Worm (Caenorhabditis elegans) whole organism, L1 larva: Measurements from ENCODE around the gene F10D2.16.

Experiments
- C16A3.4 ChIP-seq: fragments of 150-350 bp; optimal IDR thresholded peaks from 2 replicates; lab custom pipeline; 2014; ENCODE audit warnings: missing biosample characterization, missing genetic modification characterization
- Y116A8C.19 ChIP-seq: sonication (generic microtip); optimal IDR thresholded peaks from 2 replicates; lab custom pipeline; 2016; ENCODE audit warnings: missing compliant biosample characterization, missing genetic modification characterization, borderline replicate concordance
- aha-1 ChIP-seq: fragments of 150-350 bp; optimal IDR thresholded peaks from 2 replicates; lab custom pipeline; 2014; ENCODE audit warnings: missing biosample characterization, missing genetic modification characterization
- alr-1 ChIP-seq: fragments of 200-800 bp; sonication (Bioruptor generic); optimal IDR thresholded peaks from 2 replicates; lab custom pipeline; 2018; ENCODE audit warnings: borderline replicate concordance, mild to moderate bottlenecking, missing genetic modification characterization, missing compliant biosample characterization
- aly-2 ChIP-seq: fragments of 150-350 bp; optimal IDR thresholded peaks from 2 replicates; lab custom pipeline; 2014; ENCODE audit warnings: missing biosample characterization, missing genetic modification characterization
- ama-1 ChIP-seq: fragments of 150-350 bp; optimal IDR thresholded peaks from 2 replicates; lab custom pipeline; 2014
- blmp-1 ChIP-seq: fragments of 150-350 bp; optimal IDR thresholded peaks from 2 replicates; lab custom pipeline; 2014; ENCODE audit warnings: missing biosample characterization, missing genetic modification characterization
- ceh-88 ChIP-seq: fragments of 200-800 bp; sonication (Bioruptor generic); IDR thresholded peaks from 2 replicates; pipeline ENCODE4 v1.3.6; 2022; ENCODE audit warnings: missing genetic modification characterization, missing compliant biosample characterization
- ces-1 ChIP-seq: fragments of 150-350 bp; optimal IDR thresholded peaks from 2 replicates; lab custom pipeline; 2014; ENCODE audit warnings: missing biosample characterization, missing genetic modification reagents, missing genetic modification characterization
- dsc-1 ChIP-seq: sonication (generic microtip); optimal IDR thresholded peaks from 2 replicates; lab custom pipeline; 2016; ENCODE audit warnings: mild to moderate bottlenecking, missing genetic modification characterization, missing compliant biosample characterization
- efl-1 ChIP-seq, 4 experiments: fragments of 150-350 bp; optimal IDR thresholded peaks in 3 of 4; peaks in 1 of 4; 1 replicate in 1 of 4; 2 replicates in 3 of 4; lab custom pipeline; 2014; ENCODE audit warnings: missing biosample characterization in 2 of 4, missing genetic modification characterization in 2 of 4, missing genetic modification reagents in 2 of 4
- elt-2 ChIP-seq: sonication (generic microtip); optimal IDR thresholded peaks from 2 replicates; lab custom pipeline; 2016; ENCODE audit warnings: missing genetic modification characterization, mild to moderate bottlenecking, inconsistent platforms, missing compliant biosample characterization, missing genetic modification reagents
- fkh-10 ChIP-seq: sonication (generic microtip); optimal IDR thresholded peaks from 2 replicates; lab custom pipeline; 2017; ENCODE audit warnings: missing biosample characterization, missing genetic modification reagents, missing genetic modification characterization
- hlh-4 ChIP-seq: sonication (generic microtip); optimal IDR thresholded peaks from 2 replicates; lab custom pipeline; 2016; ENCODE audit warnings: mild to moderate bottlenecking, missing genetic modification characterization, missing compliant biosample characterization
- jun-1 ChIP-seq: fragments of 150-350 bp; optimal IDR thresholded peaks from 2 replicates; lab custom pipeline; 2014; ENCODE audit warnings: missing biosample characterization, missing genetic modification reagents, missing genetic modification characterization
- lin-14 ChIP-seq: fragments of 200-800 bp; sonication (Bioruptor generic); optimal IDR thresholded peaks from 2 replicates; lab custom pipeline; 2018; ENCODE audit warnings: mild to moderate bottlenecking, missing genetic modification characterization, moderate library complexity, missing compliant biosample characterization
- lin-15B ChIP-seq: fragments of 150-350 bp; sonication (generic microtip); optimal IDR thresholded peaks from 3 replicates; lab custom pipeline; 2014; ENCODE audit warnings: missing biosample characterization, missing genetic modification characterization
- lin-35 ChIP-seq, 2 experiments: fragments of 150-350 bp; optimal IDR thresholded peaks; 2 replicates each; lab custom pipeline; 2014; ENCODE audit warnings: missing biosample characterization in 2 of 2, missing genetic modification characterization in 2 of 2, missing genetic modification reagents in 2 of 2
- lir-3 ChIP-seq: sonication (generic microtip); optimal IDR thresholded peaks from 2 replicates; lab custom pipeline; 2016; ENCODE audit warnings: mild to moderate bottlenecking, missing genetic modification characterization, moderate library complexity, missing compliant biosample characterization; ENCODE audit not compliant: poor library complexity
- lsy-2 ChIP-seq, 2 experiments: fragments of 150-350 bp; optimal IDR thresholded peaks; 2 replicates each; lab custom pipeline; 2014; ENCODE audit warnings: missing biosample characterization in 2 of 2, missing genetic modification characterization in 2 of 2
- mab-9 ChIP-seq: fragments of 200-800 bp; sonication (Bioruptor generic); IDR thresholded peaks from 2 replicates; pipeline ENCODE4 v1.3.6; 2022; ENCODE audit warnings: missing genetic modification reagents, missing genetic modification characterization, missing compliant biosample characterization
- mef-2 ChIP-seq: fragments of 150-350 bp; optimal IDR thresholded peaks from 2 replicates; lab custom pipeline; 2014; ENCODE audit warnings: missing biosample characterization, missing genetic modification characterization
- mep-1 ChIP-seq: fragments of 150-350 bp; optimal IDR thresholded peaks from 2 replicates; lab custom pipeline; 2014; ENCODE audit warnings: missing biosample characterization, missing genetic modification characterization
- nhr-11 ChIP-seq: fragments of 150-350 bp; optimal IDR thresholded peaks from 2 replicates; lab custom pipeline; 2014; ENCODE audit warnings: missing biosample characterization, missing genetic modification characterization
- nhr-12 ChIP-seq: sonication (generic microtip); optimal IDR thresholded peaks from 2 replicates; lab custom pipeline; 2017; ENCODE audit warnings: missing biosample characterization, missing genetic modification characterization
- nhr-47 ChIP-seq: sonication (generic microtip); optimal IDR thresholded peaks from 2 replicates; lab custom pipeline; 2016; ENCODE audit warnings: mild to moderate bottlenecking, missing genetic modification characterization, moderate library complexity, missing compliant biosample characterization
- nhr-76 ChIP-seq: sonication (generic microtip); optimal IDR thresholded peaks from 2 replicates; lab custom pipeline; 2017; ENCODE audit warnings: missing biosample characterization, missing genetic modification characterization
- nhr-85 ChIP-seq: sonication (generic microtip); peaks from one replicate; lab custom pipeline; 2016; ENCODE audit warnings: missing genetic modification characterization, inconsistent platforms, missing compliant biosample characterization
- pax-3 ChIP-seq: fragments of 200-800 bp; sonication (Bioruptor generic); optimal IDR thresholded peaks from 2 replicates; lab custom pipeline; 2018; ENCODE audit warnings: mild to moderate bottlenecking, missing genetic modification characterization, moderate library complexity, missing compliant biosample characterization
- rnt-1 ChIP-seq: sonication (generic microtip); optimal IDR thresholded peaks from 2 replicates; lab custom pipeline; 2016; ENCODE audit warnings: mild to moderate bottlenecking, missing genetic modification characterization, moderate library complexity, missing compliant biosample characterization
- skn-1 ChIP-seq: fragments of 150-350 bp; optimal IDR thresholded peaks from 2 replicates; lab custom pipeline; 2014; ENCODE audit warnings: missing biosample characterization, missing genetic modification characterization
- snu-23 ChIP-seq: sonication (generic microtip); optimal IDR thresholded peaks from 2 replicates; lab custom pipeline; 2016; ENCODE audit warnings: missing genetic modification characterization, missing compliant biosample characterization
- sox-4 ChIP-seq: sonication (generic microtip); optimal IDR thresholded peaks from 2 replicates; lab custom pipeline; 2016; ENCODE audit warnings: missing genetic modification characterization, missing compliant biosample characterization
- sptf-1 ChIP-seq: fragments of 150-350 bp; optimal IDR thresholded peaks from 2 replicates; lab custom pipeline; 2014; ENCODE audit warnings: missing biosample characterization, missing genetic modification characterization
- tlp-1 ChIP-seq: fragments of 150-350 bp; optimal IDR thresholded peaks from 2 replicates; lab custom pipeline; 2014; ENCODE audit warnings: missing biosample characterization, missing genetic modification characterization
- unc-62 ChIP-seq: fragments of 150-350 bp; optimal IDR thresholded peaks from 2 replicates; lab custom pipeline; 2014; ENCODE audit warnings: missing biosample characterization, missing genetic modification reagents, missing genetic modification characterization
- unc-86 ChIP-seq: sonication (generic microtip); optimal IDR thresholded peaks from 2 replicates; lab custom pipeline; 2016; ENCODE audit warnings: missing genetic modification characterization, missing compliant biosample characterization
- vab-15 ChIP-seq: sonication (generic microtip); optimal IDR thresholded peaks from 2 replicates; lab custom pipeline; 2017; ENCODE audit warnings: missing genotype, mild to moderate bottlenecking, missing genetic modification characterization, missing compliant biosample characterization
- xbp-1 ChIP-seq: sonication (generic microtip); optimal IDR thresholded peaks from 2 replicates; lab custom pipeline; 2016; ENCODE audit warnings: missing genetic modification characterization, missing compliant biosample characterization
- zag-1 ChIP-seq: fragments of 150-350 bp; optimal IDR thresholded peaks from 2 replicates; lab custom pipeline; 2014; ENCODE audit warnings: missing biosample characterization, missing genetic modification characterization
- zip-4 ChIP-seq: fragments of 200-800 bp; sonication (Bioruptor generic); optimal IDR thresholded peaks from 2 replicates; lab custom pipeline; 2018; ENCODE audit warnings: mild to moderate bottlenecking, missing genetic modification characterization, moderate library complexity, missing compliant biosample characterization
- ztf-4 ChIP-seq: fragments of 150-350 bp; optimal IDR thresholded peaks from 2 replicates; lab custom pipeline; 2014; ENCODE audit warnings: missing biosample characterization, missing genetic modification characterization

Gene F10D2.16

ce11 chrV:7123979-7124378 is 10.1 kb upstream of the F10D2.16 start:
- TF ChIP-seq nhr-47: no peak
- TF ChIP-seq lir-3 (tag; lab: Kevin White, UChicago): no peak
- TF ChIP-seq skn-1: no peak
- TF ChIP-seq ama-1 (lab: Kevin White, UChicago): no peak
- TF ChIP-seq elt-2 (tag; lab: Kevin White, UChicago): no peak
- no peak for TF ChIP-seq Y116A8C.19 (tag; lab: Kevin White, UChicago)
- no peak for TF ChIP-seq sptf-1 (tag; lab: Kevin White, UChicago)
- no peak for TF ChIP-seq rnt-1 (tag; lab: Kevin White, UChicago)
- no peak for TF ChIP-seq unc-62
- TF ChIP-seq ceh-88: no peak
- no peak for TF ChIP-seq C16A3.4 (tag; lab: Kevin White, UChicago)
- TF ChIP-seq tlp-1 (tag; lab: Kevin White, UChicago): no peak
- no peak for TF ChIP-seq hlh-4 (tag; lab: Kevin White, UChicago)
- no peak for TF ChIP-seq zip-4
- no peak for TF ChIP-seq nhr-12 (tag; lab: Kevin White, UChicago)
- TF ChIP-seq fkh-10: no peak
- no peak for TF ChIP-seq lin-15B
- no peak for TF ChIP-seq ces-1 (GFP tag; lab: Kevin White, UChicago)
- TF ChIP-seq nhr-76 (tag; lab: Kevin White, UChicago): no peak
- TF ChIP-seq jun-1: no peak
- TF ChIP-seq, all 84 proteins: peak for 0

ce11 chrV:7129460-7129859 is 4.6 kb upstream of the F10D2.16 start, which contains the start of gene T01C4.8:
T01C4.8 (minus strand) TSS chrV:7129560.
- TF ChIP-seq dsc-1 (no peak), nhr-85 (tag; lab: Kevin White, UChicago) (no peak), lsy-2 (tag; optimal IDR thresholded peaks at IDR 0.05; lab: Kevin White, UChicago) (no peak), ces-1 (GFP tag; lab: Kevin White, UChicago) (no peak), lin-35 (GFP tag; optimal IDR thresholded peaks at IDR 0.05; lab: Kevin White, UChicago) (no peak), aly-2 (tag; lab: Kevin White, UChicago) (no peak), efl-1 (optimal IDR thresholded peaks at IDR 0.05; lab: Kevin White, UChicago) (no peak), efl-1 (GFP tag; optimal IDR thresholded peaks at IDR 0.05 in 1 of 2; lab: Kevin White, UChicago) (peak in 1 of 2 experiments; percentile 13), mep-1 (tag; lab: Kevin White, UChicago) (no peak)

ce11 chrV:7130974-7131373 is 3.1 kb upstream of the F10D2.16 start, which contains the start of gene srx-36:
srx-36 (minus strand) TSS chrV:7131074.
- TF ChIP-seq lin-14 (GFP tag; lab: Kevin White, UChicago) (no peak), mab-9 (GFP tag; lab: Robert Waterston, UW) (no peak), pax-3 (tag; lab: Kevin White, UChicago) (no peak), zag-1 (tag; lab: Kevin White, UChicago) (no peak), lin-15B (no peak), vab-15 (tag; lab: Kevin White, UChicago) (no peak), blmp-1 (tag; lab: Kevin White, UChicago) (no peak), nhr-12 (tag; lab: Kevin White, UChicago) (no peak), snu-23 (GFP tag; lab: Kevin White, UChicago) (no peak)

- TF ChIP-seq xbp-1 (tag; lab: Kevin White, UChicago) (no peak), aha-1 (tag; lab: Kevin White, UChicago) (no peak), snu-23 (GFP tag; lab: Kevin White, UChicago) (no peak), ama-1 (lab: Kevin White, UChicago) (no peak), mef-2 (tag; lab: Kevin White, UChicago) (no peak), unc-86 (tag; lab: Kevin White, UChicago) (no peak), sox-4 (no peak), jun-1 (no peak), alr-1 (tag; lab: Kevin White, UChicago) (no peak), ztf-4 (tag; lab: Kevin White, UChicago) (no peak), nhr-11 (tag; lab: Kevin White, UChicago) (no peak)
- TF ChIP-seq, all 84 proteins: peak for 0
These were observed 1.8 kb upstream of the F10D2.16 start, which contains the start of gene sre-10 for ce11 chrV:7132248-7132647. sre-10 (plus strand) TSS chrV:7132548.
